Fruit fly (Drosophila melanogaster): ENCODE results near the gene Glyat.

The Glyat gene

DNA sequence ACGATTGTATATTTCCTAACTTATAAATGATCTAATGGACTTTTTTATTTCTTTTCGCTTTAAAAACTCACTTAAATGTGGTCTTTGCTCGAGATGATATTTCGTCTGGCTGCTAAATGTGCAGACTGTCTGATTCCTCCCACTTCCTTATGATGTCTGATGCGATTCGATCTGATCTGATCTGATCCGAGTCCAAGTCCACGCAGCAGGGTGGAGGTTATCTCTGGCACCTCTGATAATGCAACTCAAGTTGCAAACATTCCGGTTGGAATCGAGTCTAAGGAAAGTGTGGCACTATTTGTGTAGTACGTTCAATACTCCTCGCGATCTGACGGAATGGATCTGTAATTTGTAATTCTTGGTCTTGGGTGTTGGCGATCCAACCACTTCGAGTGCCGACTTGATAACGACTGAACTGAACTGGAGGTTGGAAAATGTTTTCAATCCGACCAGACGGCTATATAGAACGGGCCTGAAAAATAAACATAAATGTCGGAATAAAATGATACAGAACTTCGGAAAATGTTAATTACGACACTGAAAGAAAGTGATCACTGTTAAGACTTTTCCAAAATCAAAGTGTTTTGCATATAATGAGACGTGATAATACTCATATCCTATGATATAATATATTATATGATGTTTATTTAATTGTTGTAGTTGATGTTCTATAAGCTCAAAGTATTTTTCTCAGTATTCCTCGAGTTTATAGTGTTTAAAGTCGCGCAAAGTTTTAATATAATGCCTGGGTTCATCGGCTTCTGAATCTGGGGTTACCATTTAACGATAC, 13.0 kb downstream of the Glyat start:
- TF ChIP-seq fd96Ca (GFP tag; IDR thresholded peaks at IDR 0.05): no peak
- no peak for TF ChIP-seq Pif1B (GFP tag; optimal IDR thresholded peaks at IDR 0.05)
- peak; percentile 52; the same call in 1 of the 2 replicates for TF ChIP-seq CG32121 (GFP tag; IDR thresholded peaks at IDR 0.05)
- peak; percentile 67 for TF ChIP-seq CG14655 (GFP tag; optimal IDR thresholded peaks at IDR 0.05)
- peak; percentile 43 for TF ChIP-seq CG9948 (tag; optimal IDR thresholded peaks at IDR 0.05)
- TF ChIP-seq CG8301 (tag; optimal IDR thresholded peaks at IDR 0.05): peak; percentile 53
- no peak for TF ChIP-seq CG4496 (GFP tag; IDR thresholded peaks at IDR 0.05)
- no peak; the same call in 1 of the 2 replicates for TF ChIP-seq Ets98B (GFP tag; IDR thresholded peaks at IDR 0.05)
- TF ChIP-seq CG8159 (tag; optimal IDR thresholded peaks at IDR 0.05): peak; percentile 74
- 0 out of 2 replicates have a peak, but pooled peaks have one; percentile 16 for TF ChIP-seq CG12605 (GFP tag; IDR thresholded peaks at IDR 0.05)
- peak; percentile 39 for TF ChIP-seq CG34367 (tag; optimal IDR thresholded peaks at IDR 0.05)
- no peak for TF ChIP-seq Snoo (tag; optimal IDR thresholded peaks at IDR 0.05)
- no peak for TF ChIP-seq CG10348 (GFP tag; IDR thresholded peaks at IDR 0.05)
- TF ChIP-seq EcR (GFP tag; optimal IDR thresholded peaks at IDR 0.05): peak; percentile 21
- no peak for TF ChIP-seq CG13204 (GFP tag; optimal IDR thresholded peaks at IDR 0.05)
- no peak for TF ChIP-seq Pif1A (GFP tag; optimal IDR thresholded peaks at IDR 0.05)
- peak; percentile 64 for TF ChIP-seq CG17806 (tag; optimal IDR thresholded peaks at IDR 0.05)
- TF ChIP-seq gl (tag; optimal IDR thresholded peaks at IDR 0.05): no peak
- peak; percentile 33 for TF ChIP-seq CG15710 (tag; optimal IDR thresholded peaks at IDR 0.05)
- no peak for TF ChIP-seq D1 (tag; optimal IDR thresholded peaks at IDR 0.05)
- no peak for TF ChIP-seq rn (GFP tag; IDR thresholded peaks at IDR 0.05)

DNA sequence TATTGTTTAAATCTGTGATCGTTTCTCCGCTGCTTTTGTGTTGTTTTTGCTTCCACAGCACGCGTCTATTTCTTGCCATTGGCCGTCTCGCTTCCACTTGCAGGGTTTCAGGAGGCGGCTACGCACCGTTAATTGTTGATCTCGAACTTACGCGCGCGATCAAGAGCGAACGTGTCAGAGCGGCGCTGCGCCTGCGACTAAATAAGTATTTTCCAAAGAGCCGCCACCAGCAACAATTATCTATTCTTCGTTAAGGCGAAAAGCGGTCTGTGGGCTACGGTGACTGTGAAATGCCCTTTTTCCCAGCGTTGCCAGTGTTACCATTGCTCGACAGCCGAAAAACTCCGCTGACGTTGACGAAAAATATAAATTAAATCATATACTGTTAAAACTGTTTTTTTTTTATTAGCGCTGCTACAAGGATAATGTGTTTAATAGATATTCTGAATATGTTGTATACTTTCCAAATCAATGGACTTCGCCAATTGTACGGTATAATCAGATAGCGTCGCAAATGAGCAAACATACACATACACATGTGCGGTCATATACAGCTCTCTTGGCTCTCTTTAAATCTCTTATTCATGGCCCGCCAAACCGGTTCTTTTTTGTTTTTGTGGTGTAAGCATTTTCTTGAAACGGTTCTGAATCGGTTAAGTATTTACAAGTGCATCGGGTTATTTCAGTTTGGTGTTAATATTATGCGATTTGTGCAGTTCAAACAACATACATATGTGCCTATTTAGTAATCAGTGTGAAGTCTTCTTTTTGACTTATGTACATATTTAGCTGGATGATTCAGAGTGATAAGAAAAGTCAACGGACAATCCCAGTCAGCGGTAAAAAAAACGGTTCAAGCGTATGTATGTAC, 16.2 kb downstream of the Glyat start, which contains the start of gene pes:
TSS of gene pes (minus strand) at position 201 of the 871 bp plus-strand sequence.
- TF ChIP-seq CG12605 (GFP tag; IDR thresholded peaks at IDR 0.05) (no peak), CG8301 (tag; optimal IDR thresholded peaks at IDR 0.05) (peak; percentile 90), D1 (tag; optimal IDR thresholded peaks at IDR 0.05) (peak; percentile 91), Pif1A (GFP tag; optimal IDR thresholded peaks at IDR 0.05) (peak; percentile 97), CG34367 (tag; optimal IDR thresholded peaks at IDR 0.05) (peak; percentile 61), Snoo (tag; optimal IDR thresholded peaks at IDR 0.05) (peak; percentile 91), CG14655 (GFP tag; optimal IDR thresholded peaks at IDR 0.05) (peak; percentile 93), CG8159 (tag; optimal IDR thresholded peaks at IDR 0.05) (peak; percentile 94), fd96Ca (GFP tag; IDR thresholded peaks at IDR 0.05) (peak; percentile 96), CG32121 (GFP tag; IDR thresholded peaks at IDR 0.05) (peak; percentile 94), CG13204 (GFP tag; optimal IDR thresholded peaks at IDR 0.05) (peak; percentile 51), gl (tag; optimal IDR thresholded peaks at IDR 0.05) (peak; percentile 75), Pif1B (GFP tag; optimal IDR thresholded peaks at IDR 0.05) (peak; percentile 97), CG17806 (tag; optimal IDR thresholded peaks at IDR 0.05) (peak; percentile 86), CG15710 (tag; optimal IDR thresholded peaks at IDR 0.05) (no peak), CG10348 (GFP tag; IDR thresholded peaks at IDR 0.05) (no peak; the same call in 1 of the 2 replicates), rn (GFP tag; IDR thresholded peaks at IDR 0.05) (peak; percentile 81), EcR (GFP tag; optimal IDR thresholded peaks at IDR 0.05) (peak; percentile 75), Ets98B (GFP tag; IDR thresholded peaks at IDR 0.05) (peak; percentile 85), CG9948 (tag; optimal IDR thresholded peaks at IDR 0.05) (peak; percentile 89), CG4496 (GFP tag; IDR thresholded peaks at IDR 0.05) (peak; percentile 93)

DNA sequence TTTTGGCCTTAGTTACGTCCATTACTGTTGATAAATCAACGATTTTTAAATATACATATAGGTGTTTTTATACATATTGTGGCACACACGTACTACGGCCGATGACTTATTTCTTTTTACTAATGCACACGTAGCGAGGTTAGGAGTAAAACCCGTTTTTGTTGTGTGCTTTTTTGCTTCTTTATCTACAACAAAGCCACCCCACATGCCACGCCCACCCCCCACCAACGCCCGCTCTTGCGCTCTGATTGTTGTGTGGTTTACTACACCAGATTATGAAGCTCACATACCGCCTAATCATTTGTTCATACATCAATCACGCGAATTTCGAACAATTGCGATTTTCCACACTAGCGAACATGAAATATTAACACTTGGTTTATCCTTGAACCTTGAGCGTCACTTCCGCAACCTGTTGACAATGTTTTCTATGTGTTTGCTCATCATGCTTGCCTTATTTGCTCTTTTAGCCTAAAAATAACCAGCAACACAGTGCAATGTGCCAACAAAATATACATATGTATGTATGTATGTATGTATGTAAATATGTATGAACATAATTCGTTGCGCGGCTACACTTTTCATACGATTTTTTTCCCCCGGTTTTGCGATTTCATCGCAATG, 17.3 kb downstream of the Glyat start:
- TF ChIP-seq fd96Ca (GFP tag; IDR thresholded peaks at IDR 0.05) (peak; percentile 56; the same call in 2 of the 3 replicates), CG32121 (GFP tag; IDR thresholded peaks at IDR 0.05) (peak; percentile 35), rn (GFP tag; IDR thresholded peaks at IDR 0.05) (no peak), CG12605 (GFP tag; IDR thresholded peaks at IDR 0.05) (peak; percentile 23; the same call in 1 of the 2 replicates), CG4496 (GFP tag; IDR thresholded peaks at IDR 0.05) (peak; percentile 48; the same call in 2 of the 3 replicates), EcR (GFP tag; optimal IDR thresholded peaks at IDR 0.05) (peak; percentile 20), CG13204 (GFP tag; optimal IDR thresholded peaks at IDR 0.05) (no peak)

DNA sequence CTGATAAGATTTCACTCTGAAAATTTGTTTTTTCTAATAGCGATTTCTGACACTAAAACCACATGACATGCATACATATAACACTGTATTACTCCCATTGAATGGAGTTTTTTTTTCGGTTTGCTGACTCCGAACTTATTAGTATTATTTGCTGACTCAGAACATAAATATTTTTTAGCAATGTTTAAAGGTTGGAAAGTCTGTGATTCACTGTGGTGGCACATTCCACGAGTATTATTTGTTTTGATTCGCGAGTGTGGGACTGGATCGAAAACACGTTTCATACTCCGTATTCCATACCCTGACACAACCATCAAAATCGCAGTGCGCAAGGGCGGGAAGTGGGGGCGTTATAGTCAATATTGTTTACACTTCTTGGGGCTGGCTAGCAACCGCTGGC, 17.8 kb downstream of the Glyat start:
- TF ChIP-seq fd96Ca (GFP tag; IDR thresholded peaks at IDR 0.05) (no peak), CG32121 (GFP tag; IDR thresholded peaks at IDR 0.05) (no peak), CG9948 (tag; optimal IDR thresholded peaks at IDR 0.05) (no peak), CG8159 (tag; optimal IDR thresholded peaks at IDR 0.05) (no peak), CG14655 (GFP tag; optimal IDR thresholded peaks at IDR 0.05) (no peak), Ets98B (GFP tag; IDR thresholded peaks at IDR 0.05) (no peak), CG13204 (GFP tag; optimal IDR thresholded peaks at IDR 0.05) (no peak), CG8301 (tag; optimal IDR thresholded peaks at IDR 0.05) (no peak), Pif1A (GFP tag; optimal IDR thresholded peaks at IDR 0.05) (no peak)

DNA sequence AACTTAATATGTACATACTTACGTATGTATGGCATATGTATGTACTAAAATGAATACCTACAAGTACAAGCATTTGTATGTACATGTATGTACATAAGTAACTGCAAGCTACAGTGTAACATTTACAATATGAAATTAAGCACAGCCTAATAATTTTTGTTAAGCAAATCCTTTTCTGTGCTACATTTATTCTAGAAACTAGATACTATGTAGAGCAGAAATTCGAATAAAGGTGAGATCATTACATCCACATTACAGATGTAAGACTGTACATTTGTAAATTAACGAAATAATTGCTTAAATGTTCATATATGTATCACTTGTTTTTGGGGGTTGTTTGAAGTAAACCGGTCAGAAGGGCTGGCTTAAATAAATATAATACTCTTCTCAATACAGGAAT, 18.5 kb downstream of the Glyat start:
- TF ChIP-seq CG17806 (tag; optimal IDR thresholded peaks at IDR 0.05) (peak; percentile 8), Pif1A (GFP tag; optimal IDR thresholded peaks at IDR 0.05) (no peak), Pif1B (GFP tag; optimal IDR thresholded peaks at IDR 0.05) (no peak), CG8159 (tag; optimal IDR thresholded peaks at IDR 0.05) (peak; percentile 1), CG9948 (tag; optimal IDR thresholded peaks at IDR 0.05) (no peak), CG15710 (tag; optimal IDR thresholded peaks at IDR 0.05) (peak; percentile 34), CG34367 (tag; optimal IDR thresholded peaks at IDR 0.05) (no peak)

All from whole organism, pupa.